Worm (Caenorhabditis elegans): Measurements from ENCODE around the gene W07G4.8.

Gene W07G4.8

ce11 chrV:13074148-13074547, 24.8 kb upstream of the W07G4.8 start:
- TF ChIP-seq unc-42 (tag; optimal IDR thresholded peaks at IDR 0.05) = peak; percentile 31
- no peak for TF ChIP-seq npax-4 (tag; optimal IDR thresholded peaks at IDR 0.05)
- TF ChIP-seq eyg-1 (tag; optimal IDR thresholded peaks at IDR 0.05) = no peak
- no peak for TF ChIP-seq pat-9 (tag; optimal IDR thresholded peaks at IDR 0.05)

ce11 chrV:13073145-13073544, 23.8 kb upstream of the W07G4.8 start:
- TF ChIP-seq T23F11.4 (GFP tag; optimal IDR thresholded peaks at IDR 0.05) (no peak), tbx-2 (tag; optimal IDR thresholded peaks at IDR 0.05) (no peak), nhr-232 (tag; optimal IDR thresholded peaks at IDR 0.05) (no peak), fax-1 (tag; optimal IDR thresholded peaks at IDR 0.05) (no peak)

DNA sequence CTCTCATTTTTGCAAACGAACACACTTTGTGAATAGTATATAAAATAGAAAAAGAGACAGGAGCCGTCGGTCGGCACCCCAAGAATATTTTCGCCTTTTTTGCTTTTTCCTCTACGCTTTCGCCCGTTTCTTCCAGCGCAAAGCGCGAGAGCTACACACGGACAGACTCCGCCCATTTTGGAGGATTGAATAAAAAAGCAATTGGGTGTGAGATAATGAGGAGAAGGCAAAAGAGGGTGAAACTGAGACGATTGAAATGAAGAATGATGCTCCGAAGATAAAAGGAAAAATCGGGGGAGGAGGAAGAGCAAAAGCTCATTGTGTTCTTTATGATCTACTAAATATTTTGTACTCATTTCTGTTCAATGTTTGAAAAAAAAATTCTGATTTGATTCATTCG, 21.7 kb upstream of the W07G4.8 start, which contains the start of gene C34B4.3:
C34B4.3 (minus strand) TSS at position 101 of the 400 bp plus-strand sequence.
- TF ChIP-seq ceh-6 (GFP tag; optimal IDR thresholded peaks at IDR 0.05) = no peak

- TF ChIP-seq ttx-3 (tag; optimal IDR thresholded peaks at IDR 0.05) (no peak), ceh-18 (tag; optimal IDR thresholded peaks at IDR 0.05) (no peak), ceh-6 (GFP tag; optimal IDR thresholded peaks at IDR 0.05) (no peak), pros-1 (tag; optimal IDR thresholded peaks at IDR 0.05) (no peak), ceh-31 (tag; optimal IDR thresholded peaks at IDR 0.05) (no peak), lim-6 (tag; optimal IDR thresholded peaks at IDR 0.05) (no peak), nhr-11 (tag; optimal IDR thresholded peaks at IDR 0.05) (no peak), elt-2 (tag; optimal IDR thresholded peaks at IDR 0.05) (no peak), hlh-30 (tag; optimal IDR thresholded peaks at IDR 0.05; ENCODE audit: insufficient read depth) (no peak), madf-2 (tag; optimal IDR thresholded peaks at IDR 0.05) (no peak), ztf-16 (tag; optimal IDR thresholded peaks at IDR 0.05) (no peak), unc-86 (tag; optimal IDR thresholded peaks at IDR 0.05) (no peak)
Measured at ce11 chrV:13070278-13070677, 20.9 kb upstream of the W07G4.8 start.

DNA sequence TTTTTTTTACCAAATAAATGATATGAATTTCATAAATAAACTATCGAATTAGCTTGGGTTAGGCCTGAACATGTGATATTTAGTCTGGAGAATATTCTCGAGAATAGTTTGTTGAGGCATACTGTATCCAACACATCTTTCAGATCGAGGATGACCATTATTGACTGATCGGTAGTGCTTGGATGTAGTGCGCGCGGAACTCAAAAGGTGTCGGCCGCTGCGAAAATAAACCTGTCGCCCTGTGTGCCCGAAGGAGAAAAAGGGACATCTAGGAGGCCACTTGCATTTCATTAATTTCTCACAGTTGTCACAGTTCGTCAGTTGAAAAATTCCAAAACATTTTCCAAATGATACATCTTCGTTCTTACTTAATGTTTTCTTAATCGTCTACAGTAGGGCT, 14.8 kb upstream of the W07G4.8 start:
- TF ChIP-seq madf-2 (tag; optimal IDR thresholded peaks at IDR 0.05) (no peak), pha-2 (tag; optimal IDR thresholded peaks at IDR 0.05) (no peak), eyg-1 (tag; optimal IDR thresholded peaks at IDR 0.05) (no peak), ama-1 (optimal IDR thresholded peaks at IDR 0.05) (no peak), dve-1 (tag; optimal IDR thresholded peaks at IDR 0.05) (no peak), ceh-30 (tag; optimal IDR thresholded peaks at IDR 0.05) (no peak), ahr-1 (tag; optimal IDR thresholded peaks at IDR 0.05) (no peak), ceh-22 (tag; optimal IDR thresholded peaks at IDR 0.05) (no peak), lin-11 (tag; optimal IDR thresholded peaks at IDR 0.05) (no peak), ttx-3 (tag; optimal IDR thresholded peaks at IDR 0.05) (no peak), pag-3 (tag; optimal IDR thresholded peaks at IDR 0.05; ENCODE audit: borderline replicate concordance) (no peak), nfya-1 (tag; optimal IDR thresholded peaks at IDR 0.05) (no peak), che-1 (tag; optimal IDR thresholded peaks at IDR 0.05) (no peak), K09A11.1 (tag; optimal IDR thresholded peaks at IDR 0.05; ENCODE audit: insufficient read depth) (no peak), mec-3 (tag; optimal IDR thresholded peaks at IDR 0.05; ENCODE audit: borderline replicate concordance) (no peak), fkh-6 (tag; optimal IDR thresholded peaks at IDR 0.05) (no peak), ceh-45 (GFP tag; IDR thresholded peaks at IDR 0.05) (no peak), elt-2 (tag; optimal IDR thresholded peaks at IDR 0.05) (no peak)

DNA sequence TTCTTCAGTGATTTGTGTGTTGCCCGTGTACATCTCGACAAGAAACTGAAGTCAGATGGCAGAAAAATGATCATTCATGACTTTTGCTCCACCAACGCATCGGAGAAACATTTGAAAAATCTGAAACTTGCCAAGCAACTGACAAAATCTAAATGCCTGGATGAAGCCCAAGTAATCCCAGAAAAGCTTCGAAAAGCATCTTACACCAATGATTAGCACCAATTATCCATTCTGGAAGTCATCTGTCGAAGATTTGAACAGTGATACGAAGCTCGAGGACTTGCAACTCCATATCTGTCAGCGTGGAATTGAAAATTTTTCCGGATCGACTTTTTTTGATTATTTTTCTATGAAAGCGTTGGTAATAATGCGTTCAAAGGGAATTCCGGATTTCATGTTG, 14.0 kb upstream of the W07G4.8 start:
- TF ChIP-seq nhr-232 (tag; optimal IDR thresholded peaks at IDR 0.05) (no peak), F13H6.1 (tag; optimal IDR thresholded peaks at IDR 0.05) (no peak), madf-2 (tag; optimal IDR thresholded peaks at IDR 0.05) (no peak), T23F11.4 (GFP tag; optimal IDR thresholded peaks at IDR 0.05) (no peak), odd-2 (tag; optimal IDR thresholded peaks at IDR 0.05) (no peak), pag-3 (tag; optimal IDR thresholded peaks at IDR 0.05; ENCODE audit: borderline replicate concordance) (no peak)

Measured in whole organism, late embryonic.